Fruit fly (Drosophila melanogaster) whole organism, embryonic: ENCODE results near the gene Gale.
A peak's percentile ranks its signal among the peaks of the same experiment; 100 is the strongest.

Experiments used
- Adf1 ChIP-seq: fragments of 200-800 bp; sonication (Bioruptor generic); IDR thresholded peaks from 2 replicates; pipeline ENCODE4 v1.3.6; 2022; ENCODE audit warnings: missing biosample characterization, missing genetic modification characterization
- Aef1 ChIP-seq: fragments of 200-800 bp; sonication (Bioruptor generic); IDR thresholded peaks from 3 replicates; pipeline ENCODE4 v1.3.6; 2022; ENCODE audit warnings: missing biosample characterization, missing genetic modification characterization
- Bgb ChIP-seq: fragments of 200-800 bp; sonication (Bioruptor generic); IDR thresholded peaks from 2 replicates; pipeline ENCODE4 v1.3.6; 2022; ENCODE audit warnings: missing biosample characterization, missing genetic modification characterization; ENCODE audit not compliant: partially characterized antibody
- CG10366 ChIP-seq: fragments of 200-800 bp; sonication (Bioruptor generic); IDR thresholded peaks from 2 replicates; pipeline ENCODE4 v1.3.6; 2022; ENCODE audit warnings: missing biosample characterization, missing genetic modification characterization
- CG11723 ChIP-seq: fragments of 200-800 bp; sonication (Bioruptor generic); optimal IDR thresholded peaks from 2 replicates; lab custom pipeline; 2017; ENCODE audit warnings: missing biosample characterization, mild to moderate bottlenecking, missing genetic modification characterization
- CG12236 ChIP-seq: fragments of 200-800 bp; sonication (Bioruptor generic); optimal IDR thresholded peaks from 2 replicates; lab custom pipeline; 2016; ENCODE audit warnings: missing biosample characterization, missing genetic modification characterization
- CG12391 ChIP-seq: fragments of 200-800 bp; sonication (Bioruptor generic); optimal IDR thresholded peaks from 3 replicates; lab custom pipeline; 2018; ENCODE audit warnings: missing biosample characterization, mild to moderate bottlenecking, missing genetic modification characterization, moderate library complexity
- CG12659 ChIP-seq: fragments of 200-800 bp; sonication (Bioruptor generic); optimal IDR thresholded peaks from 3 replicates; lab custom pipeline; 2017; ENCODE audit warnings: mild to moderate bottlenecking, missing biosample characterization, missing genetic modification reagents, missing genetic modification characterization
- CG13287 ChIP-seq: fragments of 200-800 bp; sonication (Bioruptor generic); IDR thresholded peaks from 2 replicates; pipeline ENCODE4 v1.3.6; 2022; ENCODE audit warnings: missing biosample characterization, missing genetic modification characterization; ENCODE audit not compliant: partially characterized antibody
- CG13894 ChIP-seq: fragments of 200-800 bp; sonication (Bioruptor generic); optimal IDR thresholded peaks from 3 replicates; lab custom pipeline; 2018; ENCODE audit warnings: missing biosample characterization, mild to moderate bottlenecking, missing genetic modification characterization, moderate library complexity
- CG14710 ChIP-seq: fragments of 200-800 bp; sonication (Bioruptor generic); optimal IDR thresholded peaks from 3 replicates; lab custom pipeline; 2019; ENCODE audit warnings: missing biosample characterization, mild to moderate bottlenecking, missing genetic modification characterization, moderate library complexity
- CG15073 ChIP-seq: fragments of 200-800 bp; sonication (Bioruptor generic); optimal IDR thresholded peaks from 2 replicates; lab custom pipeline; 2016; ENCODE audit warnings: missing biosample characterization, missing genetic modification characterization
- CG15479 ChIP-seq: fragments of 200-800 bp; sonication (Bioruptor generic); optimal IDR thresholded peaks from 3 replicates; lab custom pipeline; 2019; ENCODE audit warnings: missing biosample characterization, mild to moderate bottlenecking, missing genetic modification characterization, moderate library complexity
- CG2116 ChIP-seq: fragments of 200-800 bp; sonication (Bioruptor generic); optimal IDR thresholded peaks from 3 replicates; lab custom pipeline; 2018; ENCODE audit warnings: missing biosample characterization, mild to moderate bottlenecking, missing genetic modification characterization
- CG3847 ChIP-seq: fragments of 200-800 bp; sonication (Bioruptor generic); IDR thresholded peaks from 2 replicates; pipeline ENCODE4 v1.3.6; 2022; ENCODE audit warnings: missing biosample characterization, missing genetic modification characterization
- CG6654 ChIP-seq: fragments of 200-800 bp; sonication (Bioruptor generic); optimal IDR thresholded peaks from 2 replicates; lab custom pipeline; 2017; ENCODE audit warnings: missing biosample characterization, mild to moderate bottlenecking, missing genetic modification characterization
- CG6791 ChIP-seq: fragments of 200-800 bp; sonication (Bioruptor generic); IDR thresholded peaks from 3 replicates; pipeline ENCODE4 v1.3.6; 2022; ENCODE audit warnings: missing biosample characterization, missing genetic modification characterization; ENCODE audit not compliant: partially characterized antibody
- CG8089 ChIP-seq: fragments of 200-800 bp; sonication (Bioruptor generic); optimal IDR thresholded peaks from 3 replicates; lab custom pipeline; 2016; ENCODE audit warnings: missing biosample characterization, missing genetic modification characterization
- CG8290 ChIP-seq, 3 experiments: fragments of 200-800 bp; sonication (Bioruptor generic); optimal IDR thresholded peaks; 2 replicates each; lab custom pipeline; 2016 to 2019; ENCODE audit warnings: missing biosample characterization in 3 of 3, missing genetic modification characterization in 3 of 3, mild to moderate bottlenecking in 2 of 3, moderate library complexity in 1 of 3
- Dll ChIP-seq: fragments of 200-800 bp; sonication (Bioruptor generic); IDR thresholded peaks from 4 replicates; pipeline ENCODE4 v1.3.6; 2022; ENCODE audit warnings: missing biosample characterization, missing genetic modification characterization; ENCODE audit not compliant: partially characterized antibody
- Eip74EF ChIP-seq, 2 experiments: fragments of 200-800 bp in 1 of 2; fragments of >200 bp in 1 of 2; sonication (Bioruptor generic) in 1 of 2; optimal IDR thresholded peaks; 2 replicates each; lab custom pipeline; 2017 to 2019; ENCODE audit warnings: missing biosample characterization in 2 of 2, missing genetic modification characterization in 2 of 2, mild to moderate bottlenecking in 1 of 2, moderate library complexity in 1 of 2
- Kr ChIP-seq: fragments of 200-800 bp; sonication (Bioruptor generic); optimal IDR thresholded peaks from 2 replicates; lab custom pipeline; 2017; ENCODE audit warnings: missing biosample characterization, mild to moderate bottlenecking, missing genetic modification characterization
- NC2β ChIP-seq: fragments of 200-800 bp; sonication (Bioruptor generic); optimal IDR thresholded peaks from 2 replicates; lab custom pipeline; 2016; ENCODE audit warnings: missing biosample characterization, missing genetic modification characterization
- Nf-YC ChIP-seq: fragments of 200-800 bp; optimal IDR thresholded peaks from 3 replicates; lab custom pipeline; 2019; ENCODE audit warnings: missing biosample characterization, mild to moderate bottlenecking, missing genetic modification characterization, moderate library complexity
- Rfx ChIP-seq: fragments of 200-800 bp; sonication (Bioruptor generic); IDR thresholded peaks from 2 replicates; pipeline ENCODE4 v1.3.6; 2022; ENCODE audit warnings: missing biosample characterization, missing genetic modification characterization
- Stat92E ChIP-seq, 3 experiments: fragments of >200 bp in 2 of 3; fragments of 200-800 bp in 1 of 3; sonication (Bioruptor generic) in 1 of 3; optimal IDR thresholded peaks; 2 replicates each; lab custom pipeline; 2017 to 2019; ENCODE audit warnings: missing biosample characterization in 3 of 3, missing genetic modification characterization in 3 of 3, mild to moderate bottlenecking in 1 of 3, moderate library complexity in 1 of 3
- Taf1 ChIP-seq: fragments of 200-800 bp; sonication (Bioruptor generic); IDR thresholded peaks from 2 replicates; pipeline ENCODE4 v1.3.6; 2022; ENCODE audit warnings: missing biosample characterization, missing genetic modification characterization
- ato ChIP-seq: fragments of 200-800 bp; sonication (Bioruptor generic); IDR thresholded peaks from 2 replicates; pipeline ENCODE4 v1.3.6; 2022; ENCODE audit warnings: missing biosample characterization, missing genetic modification characterization; ENCODE audit not compliant: partially characterized antibody
- bigmax ChIP-seq: fragments of 200-800 bp; sonication (Bioruptor generic); optimal IDR thresholded peaks from 2 replicates; lab custom pipeline; 2018; ENCODE audit warnings: missing biosample characterization, mild to moderate bottlenecking, missing genetic modification characterization
- cad ChIP-seq: fragments of >200 bp; optimal IDR thresholded peaks from 2 replicates; lab custom pipeline; 2017; ENCODE audit warnings: missing biosample characterization, missing genetic modification characterization
- disco-r ChIP-seq: fragments of 200-800 bp; sonication (Bioruptor generic); optimal IDR thresholded peaks from 2 replicates; lab custom pipeline; 2016; ENCODE audit warnings: missing biosample characterization, missing genetic modification characterization
- grn ChIP-seq: fragments of 200-800 bp; sonication (Bioruptor generic); optimal IDR thresholded peaks from 3 replicates; lab custom pipeline; 2017; ENCODE audit warnings: missing biosample characterization, missing genetic modification characterization
- kah ChIP-seq: fragments of 200-800 bp; sonication (Bioruptor generic); optimal IDR thresholded peaks from 2 replicates; lab custom pipeline; 2018; ENCODE audit warnings: missing biosample characterization, mild to moderate bottlenecking, missing genetic modification characterization
- kni ChIP-seq: fragments of 200-800 bp; sonication (Bioruptor generic); optimal IDR thresholded peaks from 3 replicates; lab custom pipeline; 2017; ENCODE audit warnings: mild to moderate bottlenecking, missing biosample characterization, missing genetic modification reagents, missing genetic modification characterization
- lab ChIP-seq: fragments of 200-800 bp; sonication (Bioruptor generic); optimal IDR thresholded peaks from 3 replicates; lab custom pipeline; 2017; ENCODE audit warnings: missing biosample characterization, missing genetic modification characterization, mild to moderate bottlenecking, moderate library complexity, missing genetic modification reagents
- lmd ChIP-seq: fragments of 200-800 bp; sonication (Bioruptor generic); IDR thresholded peaks from 2 replicates; pipeline ENCODE4 v1.3.6; 2022; ENCODE audit warnings: missing biosample characterization, missing genetic modification characterization
- lola ChIP-seq, 3 experiments: fragments of >200 bp in 2 of 3; fragments of 200-800 bp in 1 of 3; sonication (Bioruptor generic) in 1 of 3; optimal IDR thresholded peaks; 2 replicates each; lab custom pipeline; 2017 to 2019; ENCODE audit warnings: missing biosample characterization in 3 of 3, missing genetic modification characterization in 3 of 3, mild to moderate bottlenecking in 1 of 3, moderate library complexity in 1 of 3
- nau ChIP-seq: fragments of 200-800 bp; sonication (Bioruptor generic); optimal IDR thresholded peaks from 3 replicates; lab custom pipeline; 2017; ENCODE audit warnings: missing biosample characterization, mild to moderate bottlenecking, missing genetic modification characterization, missing genetic modification reagents
- nmo ChIP-seq: fragments of 200-800 bp; sonication (Bioruptor generic); optimal IDR thresholded peaks from 2 replicates; lab custom pipeline; 2018; ENCODE audit warnings: missing biosample characterization, mild to moderate bottlenecking, missing genetic modification characterization, moderate library complexity
- onecut ChIP-seq: fragments of 200-800 bp; sonication (Bioruptor generic); IDR thresholded peaks from 2 replicates; pipeline ENCODE4 v1.3.6; 2022; ENCODE audit warnings: missing biosample characterization, missing genetic modification characterization
- org-1 ChIP-seq: fragments of 200-800 bp; sonication (Bioruptor generic); optimal IDR thresholded peaks from 2 replicates; lab custom pipeline; 2017; ENCODE audit warnings: missing biosample characterization, missing genetic modification characterization
- phol ChIP-seq: fragments of 200-800 bp; sonication (Bioruptor generic); optimal IDR thresholded peaks from 3 replicates; lab custom pipeline; 2018; ENCODE audit warnings: missing biosample characterization, mild to moderate bottlenecking, missing genetic modification characterization, moderate library complexity
- pzg ChIP-seq: fragments of 200-800 bp; sonication (Bioruptor generic); optimal IDR thresholded peaks from 3 replicates; lab custom pipeline; 2018; ENCODE audit warnings: missing biosample characterization, mild to moderate bottlenecking, missing genetic modification characterization, moderate library complexity
- salm ChIP-seq: fragments of 200-800 bp; sonication (Bioruptor generic); optimal IDR thresholded peaks from 2 replicates; lab custom pipeline; 2018; ENCODE audit warnings: missing biosample characterization, mild to moderate bottlenecking, missing genetic modification characterization
- sqz ChIP-seq: fragments of 200-800 bp; sonication (Bioruptor generic); optimal IDR thresholded peaks from 3 replicates; lab custom pipeline; 2018; ENCODE audit warnings: missing biosample characterization, mild to moderate bottlenecking, missing genetic modification characterization
- sug ChIP-seq: fragments of 200-800 bp; optimal IDR thresholded peaks from 2 replicates; lab custom pipeline; 2019; ENCODE audit warnings: missing biosample characterization, mild to moderate bottlenecking, missing genetic modification characterization, moderate library complexity
- trem ChIP-seq: fragments of 200-800 bp; optimal IDR thresholded peaks from 3 replicates; lab custom pipeline; 2019; ENCODE audit warnings: missing biosample characterization, mild to moderate bottlenecking, missing genetic modification characterization, moderate library complexity
- unc-4 ChIP-seq: fragments of 200-800 bp; sonication (Bioruptor generic); IDR thresholded peaks from 2 replicates; pipeline ENCODE4 v1.3.6; 2022; ENCODE audit warnings: missing biosample characterization, missing genetic modification characterization; ENCODE audit not compliant: partially characterized antibody

Gene Gale

dm6 chr3L:692699-693098 is 44.3 kb downstream of the Gale start, which contains the start of gene Vti1a (continued):
- TF ChIP-seq nau (GFP tag; lab: Kevin White, UChicago) (no peak), cad (GFP tag; lab: Kevin White, UChicago) (no peak), CG15073 (no peak), kah (GFP tag; lab: Kevin White, UChicago) (no peak), Kr (GFP tag; lab: Kevin White, UChicago) (no peak), Eip74EF (GFP tag; optimal IDR thresholded peaks at IDR 0.05; lab: Kevin White, UChicago) (no peak), CG11723 (GFP tag; lab: Kevin White, UChicago) (no peak), CG8290 (GFP tag; optimal IDR thresholded peaks at IDR 0.05; lab: Kevin White, UChicago) (peak; percentile 58), CG8290 (tag; optimal IDR thresholded peaks at IDR 0.05; lab: Kevin White, UChicago) (peak in 1 of 2 experiments; percentile 43), CG2116 (GFP tag; lab: Kevin White, UChicago) (peak; percentile 47), salm (tag; lab: Kevin White, UChicago) (no peak), phol (tag; lab: Kevin White, UChicago) (peak; percentile 38), unc-4 (GFP tag; lab: Robert Waterston, UW) (0 out of 2 replicates have a peak, but pooled peaks have one; percentile 46), lola (GFP tag; optimal IDR thresholded peaks at IDR 0.05; lab: Kevin White, UChicago) (peak in 1 of 3 experiments; percentile 0), Rfx (0 out of 2 replicates have a peak, but pooled peaks have one; percentile 6), Aef1 (GFP tag; lab: Robert Waterston, UW) (no peak), Stat92E (GFP tag; optimal IDR thresholded peaks at IDR 0.05; lab: Kevin White, UChicago) (no peak), Adf1 (GFP tag; lab: Robert Waterston, UW) (no peak), sug (tag; lab: Kevin White, UChicago) (peak; percentile 11), Nf-YC (tag; lab: Kevin White, UChicago) (peak; percentile 12), lmd (GFP tag; lab: Robert Waterston, UW) (no peak), org-1 (no peak), sqz (GFP tag; lab: Kevin White, UChicago) (no peak), kni (GFP tag; lab: Kevin White, UChicago) (no peak), bigmax (GFP tag; lab: Kevin White, UChicago) (peak; percentile 34), trem (peak; percentile 96), ato (GFP tag; lab: Robert Waterston, UW) (0 out of 2 replicates have a peak, but pooled peaks have one; percentile 11), CG6791 (GFP tag; lab: Robert Waterston, UW) (peak; percentile 55; the same call in 2 of the 3 replicates), CG12659 (GFP tag; lab: Kevin White, UChicago) (peak; percentile 34), CG12391 (tag; lab: Kevin White, UChicago) (peak; percentile 16), NC2β (GFP tag; lab: Kevin White, UChicago) (no peak), CG3847 (GFP tag; lab: Robert Waterston, UW) (peak; percentile 49; the same call in 1 of the 2 replicates), CG13894 (tag; lab: Kevin White, UChicago) (peak; percentile 86), disco-r (GFP tag; lab: Kevin White, UChicago) (no peak), pzg (GFP tag; lab: Kevin White, UChicago) (peak; percentile 86), Dll (GFP tag; lab: Robert Waterston, UW) (no peak), CG12236 (GFP tag; lab: Kevin White, UChicago) (no peak), Taf1 (GFP tag; lab: Robert Waterston, UW) (no peak), nmo (GFP tag; lab: Kevin White, UChicago) (peak; percentile 45), CG6654 (no peak), CG10366 (GFP tag; lab: Robert Waterston, UW) (no peak), lab (GFP tag; lab: Kevin White, UChicago) (no peak), CG13287 (GFP tag; lab: Robert Waterston, UW) (peak; percentile 71), CG14710 (tag; lab: Kevin White, UChicago) (peak; percentile 71), grn (GFP tag; lab: Kevin White, UChicago) (peak; percentile 32), Bgb (peak; percentile 46; the same call in 1 of the 2 replicates), CG8089 (GFP tag; lab: Kevin White, UChicago) (no peak), CG15479 (GFP tag; lab: Kevin White, UChicago) (no peak), onecut (GFP tag; lab: Robert Waterston, UW) (peak; percentile 31; the same call in 1 of the 2 replicates)
